Worm (Caenorhabditis elegans) whole organism, early embryonic: Measurements from ENCODE around the gene dyn-1.

Experiments
- B0310.2 ChIP-seq: sonication (generic microtip); optimal IDR thresholded peaks from 2 replicates; lab custom pipeline; 2016; ENCODE audit warnings: mild to moderate bottlenecking, missing genetic modification characterization, missing compliant biosample characterization
- F13C5.2 ChIP-seq: sonication (generic microtip); optimal IDR thresholded peaks from 2 replicates; lab custom pipeline; 2017; ENCODE audit warnings: mild to moderate bottlenecking, missing genetic modification characterization, inconsistent platforms, missing compliant biosample characterization
- aly-1 ChIP-seq: sonication (generic microtip); optimal IDR thresholded peaks from 2 replicates; lab custom pipeline; 2016; ENCODE audit warnings: missing genetic modification characterization, missing compliant biosample characterization
- ama-1 ChIP-seq: fragments of 150-350 bp; optimal IDR thresholded peaks from 2 replicates; lab custom pipeline; 2014
- ceh-13 ChIP-seq: fragments of 200-800 bp; sonication (Bioruptor generic); optimal IDR thresholded peaks from 2 replicates; lab custom pipeline; 2018; ENCODE audit warnings: mild to moderate bottlenecking, missing genetic modification characterization, missing compliant biosample characterization
- ceh-36 ChIP-seq: sonication (generic microtip); optimal IDR thresholded peaks from 2 replicates; lab custom pipeline; 2016; ENCODE audit warnings: missing genetic modification characterization, inconsistent platforms, missing compliant biosample characterization
- ets-7 ChIP-seq: sonication (generic microtip); optimal IDR thresholded peaks from 2 replicates; lab custom pipeline; 2016; ENCODE audit warnings: missing genotype, missing genetic modification characterization, missing compliant biosample characterization
- flt-1 ChIP-seq: fragments of 200-800 bp; sonication (Bioruptor generic); IDR thresholded peaks from 2 replicates; pipeline ENCODE4 v1.3.6; 2022; ENCODE audit warnings: missing genetic modification characterization, missing compliant biosample characterization
- hmbx-1 ChIP-seq: sonication (generic microtip); optimal IDR thresholded peaks from 2 replicates; lab custom pipeline; 2016; ENCODE audit warnings: mild to moderate bottlenecking, missing genetic modification characterization, missing compliant biosample characterization
- hmg-4 ChIP-seq: fragments of 200-800 bp; sonication (Bioruptor generic); optimal IDR thresholded peaks from 2 replicates; lab custom pipeline; 2018; ENCODE audit warnings: mild to moderate bottlenecking, missing genetic modification characterization, missing compliant biosample characterization
- hnd-1 ChIP-seq: sonication (generic microtip); optimal IDR thresholded peaks from 2 replicates; lab custom pipeline; 2016; ENCODE audit warnings: missing genetic modification characterization, missing compliant biosample characterization
- pes-1 ChIP-seq: fragments of 200-800 bp; sonication (Bioruptor generic); IDR thresholded peaks from 2 replicates; pipeline ENCODE4 v1.3.6; 2022; ENCODE audit warnings: missing genetic modification reagents, missing genetic modification characterization, missing compliant biosample characterization
- scrt-1 ChIP-seq: fragments of 200-800 bp; sonication (Bioruptor generic); IDR thresholded peaks from 2 replicates; pipeline ENCODE4 v1.3.6; 2022; ENCODE audit warnings: missing genetic modification characterization, missing compliant biosample characterization
- sea-1 ChIP-seq: fragments of 200-800 bp; sonication (Bioruptor generic); conservative IDR thresholded peaks from 2 replicates; pipeline ENCODE4 v1.3.6; 2022; ENCODE audit warnings: missing genetic modification characterization, missing compliant biosample characterization
- tbx-11 ChIP-seq: fragments of 200-800 bp; sonication (Bioruptor generic); IDR thresholded peaks from 2 replicates; pipeline ENCODE4 v1.3.6; 2022; ENCODE audit warnings: missing genetic modification characterization, missing compliant biosample characterization
- tbx-37 ChIP-seq: fragments of 200-800 bp; sonication (Bioruptor generic); conservative IDR thresholded peaks from 2 replicates; pipeline ENCODE4 v1.3.6; 2022; ENCODE audit warnings: missing genetic modification reagents, missing genetic modification characterization, missing compliant biosample characterization
- tra-4 ChIP-seq: sonication (generic microtip); optimal IDR thresholded peaks from 2 replicates; lab custom pipeline; 2017; ENCODE audit warnings: missing genetic modification characterization, missing compliant biosample characterization

The dyn-1 gene

ce11 chrX:15567986-15568940, at the start of gene dyn-1:
TSS of gene dyn-1 (plus strand) at chrX:15568890.
- peak; percentile 8 for TF ChIP-seq B0310.2 (tag; lab: Kevin White, UChicago)
- TF ChIP-seq tra-4 (tag; lab: Kevin White, UChicago): no peak
- TF ChIP-seq aly-1 (tag; lab: Kevin White, UChicago): peak; percentile 3
- TF ChIP-seq ets-7: no peak
- no peak for TF ChIP-seq F13C5.2 (tag; lab: Kevin White, UChicago)
- peak; percentile 50 for TF ChIP-seq hmg-4 (GFP tag; lab: Kevin White, UChicago)

DNA sequence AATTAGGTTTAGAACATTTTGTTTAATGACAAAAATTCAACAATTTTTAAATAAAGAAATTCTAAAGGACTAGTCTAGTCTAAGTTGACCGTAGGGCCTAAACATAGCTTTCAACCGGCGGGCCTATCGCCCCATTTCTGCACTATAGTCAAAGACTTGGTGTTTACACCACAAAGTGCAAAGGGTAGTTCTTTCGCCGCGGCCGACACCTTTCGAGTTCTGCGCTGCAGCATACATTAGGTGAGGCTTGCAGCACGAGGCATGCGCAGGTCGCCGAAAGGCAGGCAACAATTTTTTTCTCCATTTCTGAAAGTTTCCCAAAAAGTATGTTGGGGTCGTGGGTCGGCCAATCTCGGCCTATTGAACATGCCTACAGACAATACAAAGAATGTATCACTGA, 40.2 kb upstream of the dyn-1 start:
- TF ChIP-seq hnd-1 (tag; lab: Kevin White, UChicago): no peak
- TF ChIP-seq hmbx-1 (tag; lab: Kevin White, UChicago): no peak
- no peak for TF ChIP-seq sea-1 (GFP tag; lab: Robert Waterston, UW)
- TF ChIP-seq tbx-11 (GFP tag; lab: Robert Waterston, UW): no peak
- TF ChIP-seq pes-1: no peak
- TF ChIP-seq ceh-36: no peak

DNA sequence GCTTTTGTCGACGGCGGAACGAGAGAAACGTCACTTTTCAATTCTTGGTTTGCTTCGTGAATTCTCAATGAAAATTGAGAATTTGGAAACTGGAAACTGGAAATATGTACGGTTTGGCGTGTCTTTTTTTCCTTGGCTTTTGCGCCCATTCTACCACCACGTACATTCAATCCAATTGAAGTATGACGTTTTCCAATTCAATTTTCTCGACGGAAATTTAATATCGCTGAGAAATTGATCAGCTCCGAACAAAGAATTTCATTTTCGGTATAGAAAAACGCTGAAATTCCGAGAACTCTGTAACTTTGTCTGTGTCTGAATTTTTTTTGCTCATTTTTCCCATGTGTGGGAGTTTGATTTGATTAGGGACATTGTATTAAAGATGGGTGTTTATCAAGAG, 35.4 kb upstream of the dyn-1 start:
- TF ChIP-seq tbx-37 (GFP tag; lab: Robert Waterston, UW): no peak
- no peak for TF ChIP-seq ets-7
- TF ChIP-seq hmg-4 (GFP tag; lab: Kevin White, UChicago): no peak
- TF ChIP-seq aly-1 (tag; lab: Kevin White, UChicago): no peak
- no peak for TF ChIP-seq hnd-1 (tag; lab: Kevin White, UChicago)
- TF ChIP-seq tbx-11 (GFP tag; lab: Robert Waterston, UW): no peak
- TF ChIP-seq ceh-36: no peak
- no peak for TF ChIP-seq sea-1 (GFP tag; lab: Robert Waterston, UW)
- TF ChIP-seq pes-1: no peak
- TF ChIP-seq tra-4 (tag; lab: Kevin White, UChicago): no peak

DNA sequence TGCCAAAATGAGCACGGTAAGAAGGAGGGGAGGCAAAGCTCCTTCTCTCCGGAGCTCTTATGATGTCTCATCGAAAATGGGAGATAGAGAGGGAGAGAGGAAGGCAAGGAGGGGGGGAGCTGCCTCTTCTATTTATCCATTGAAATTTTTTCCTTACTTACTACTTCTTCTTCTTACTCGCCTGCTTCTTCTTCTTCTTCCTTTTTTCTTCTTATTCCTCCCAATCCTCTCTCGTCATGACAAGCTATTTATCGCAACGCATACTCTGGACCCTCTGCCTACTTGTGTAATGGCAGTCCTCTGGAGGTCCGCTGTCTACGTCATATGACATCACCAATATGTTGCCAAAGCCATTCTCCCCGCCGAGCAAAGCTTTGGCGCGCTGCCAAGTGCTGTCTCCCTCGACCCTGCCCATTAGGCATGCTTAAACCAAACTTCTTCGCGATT, 33.5 kb upstream of the dyn-1 start:
- TF ChIP-seq F13C5.2 (tag; lab: Kevin White, UChicago) (peak; percentile 11), pes-1 (no peak), tbx-37 (GFP tag; lab: Robert Waterston, UW) (no peak), B0310.2 (tag; lab: Kevin White, UChicago) (no peak), aly-1 (tag; lab: Kevin White, UChicago) (no peak), ama-1 (lab: Kevin White, UChicago) (no peak), tbx-11 (GFP tag; lab: Robert Waterston, UW) (no peak), sea-1 (GFP tag; lab: Robert Waterston, UW) (no peak), ets-7 (no peak), flt-1 (no peak), hnd-1 (tag; lab: Kevin White, UChicago) (no peak), ceh-36 (no peak), hmg-4 (GFP tag; lab: Kevin White, UChicago) (peak; percentile 64), tra-4 (tag; lab: Kevin White, UChicago) (no peak)

- no peak for TF ChIP-seq ceh-13 (GFP tag; lab: Kevin White, UChicago)
- TF ChIP-seq ama-1 (lab: Kevin White, UChicago): no peak
- no peak for TF ChIP-seq B0310.2 (tag; lab: Kevin White, UChicago)
- no peak for TF ChIP-seq hmbx-1 (tag; lab: Kevin White, UChicago)
- TF ChIP-seq pes-1: no peak
- TF ChIP-seq tbx-37 (GFP tag; lab: Robert Waterston, UW): no peak
- TF ChIP-seq aly-1 (tag; lab: Kevin White, UChicago): no peak
- TF ChIP-seq hnd-1 (tag; lab: Kevin White, UChicago): no peak
- no peak for TF ChIP-seq hmg-4 (GFP tag; lab: Kevin White, UChicago)
- TF ChIP-seq flt-1: no peak
- no peak for TF ChIP-seq ets-7
- no peak for TF ChIP-seq tra-4 (tag; lab: Kevin White, UChicago)
- no peak for TF ChIP-seq scrt-1
Measured at ce11 chrX:15536017-15536416, 32.7 kb upstream of the dyn-1 start.

DNA sequence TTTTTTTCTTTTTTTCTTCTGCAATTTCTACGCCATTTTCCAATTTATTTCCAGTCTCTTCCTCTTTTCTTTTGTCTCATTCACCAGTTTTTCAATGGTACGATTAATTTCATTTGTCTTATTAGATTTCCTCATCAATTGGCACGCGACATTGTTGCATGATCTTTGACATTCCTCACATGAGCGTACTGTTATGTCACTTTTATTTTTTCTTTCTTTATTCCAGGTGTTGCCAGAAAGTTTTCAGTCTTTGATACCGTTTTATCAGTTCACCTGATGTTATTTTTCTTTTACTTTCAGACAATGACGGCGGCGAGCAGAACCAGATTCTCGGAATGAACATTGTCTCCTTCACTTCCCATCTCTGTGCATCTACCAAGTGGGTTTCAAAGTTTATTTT, 31.3 kb upstream of the dyn-1 start, which contains the start of the genes olrn-1 and C02C6.14:
Gene olrn-1, plus strand, starts transcription at position 301 of the 400 bp plus-strand sequence.
Gene C02C6.14, plus strand, starts transcription at position 304 of the 400 bp plus-strand sequence.
- no peak for TF ChIP-seq scrt-1
- TF ChIP-seq aly-1 (tag; lab: Kevin White, UChicago): no peak
- TF ChIP-seq tbx-11 (GFP tag; lab: Robert Waterston, UW): no peak
- no peak for TF ChIP-seq ets-7
- TF ChIP-seq hnd-1 (tag; lab: Kevin White, UChicago): no peak
- TF ChIP-seq tbx-37 (GFP tag; lab: Robert Waterston, UW): no peak
- TF ChIP-seq ceh-36: no peak
- TF ChIP-seq F13C5.2 (tag; lab: Kevin White, UChicago): no peak
- TF ChIP-seq pes-1: no peak
- TF ChIP-seq B0310.2 (tag; lab: Kevin White, UChicago): no peak
- no peak for TF ChIP-seq sea-1 (GFP tag; lab: Robert Waterston, UW)
- no peak for TF ChIP-seq flt-1
- no peak for TF ChIP-seq hmg-4 (GFP tag; lab: Kevin White, UChicago)
- TF ChIP-seq hmbx-1 (tag; lab: Kevin White, UChicago): no peak

- TF ChIP-seq tbx-37 (GFP tag; lab: Robert Waterston, UW) (no peak), sea-1 (GFP tag; lab: Robert Waterston, UW) (no peak), ceh-36 (no peak), hmg-4 (GFP tag; lab: Kevin White, UChicago) (no peak), tbx-11 (GFP tag; lab: Robert Waterston, UW) (no peak), F13C5.2 (tag; lab: Kevin White, UChicago) (no peak), hnd-1 (tag; lab: Kevin White, UChicago) (no peak), pes-1 (no peak), hmbx-1 (tag; lab: Kevin White, UChicago) (no peak), scrt-1 (no peak), flt-1 (no peak), ceh-13 (GFP tag; lab: Kevin White, UChicago) (no peak), B0310.2 (tag; lab: Kevin White, UChicago) (no peak), aly-1 (tag; lab: Kevin White, UChicago) (no peak), ama-1 (lab: Kevin White, UChicago) (no peak), tra-4 (tag; lab: Kevin White, UChicago) (no peak)
Measured at ce11 chrX:15539299-15539698, 29.4 kb upstream of the dyn-1 start.
